Worm (Caenorhabditis elegans): ENCODE results near the gene T03G6.1.

T03G6.1 gene

DNA sequence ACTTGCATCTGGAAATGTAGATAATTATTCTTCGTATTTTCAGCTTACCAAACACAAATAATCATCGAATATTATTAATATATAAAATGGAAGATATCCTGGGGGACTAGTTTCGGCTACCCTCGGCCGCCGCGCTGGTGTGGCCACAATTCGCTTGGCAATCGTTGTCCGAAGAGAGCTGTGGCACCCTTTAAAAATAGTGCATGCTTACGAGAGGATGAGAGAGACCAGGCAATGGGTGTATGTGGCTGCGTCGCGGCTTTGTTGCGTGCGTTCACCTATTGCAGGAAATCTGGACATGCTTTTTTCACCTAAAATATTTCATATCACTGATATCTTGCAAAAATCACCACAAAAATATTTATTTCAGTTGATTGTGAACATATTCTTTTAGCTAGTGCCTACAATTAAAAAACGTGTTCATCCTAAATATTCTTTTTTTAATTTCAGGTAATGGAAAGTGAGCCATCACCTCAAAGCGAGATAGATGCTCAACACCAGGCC is 35.3 kb upstream of the T03G6.1 start, which contains the start of the genes ccd-5 and F52H2.1:
Gene ccd-5, minus strand, starts transcription at position 8 of the 504 bp plus-strand sequence.
Gene F52H2.1, plus strand, starts transcription at position 454 of the 504 bp plus-strand sequence.
- TF ChIP-seq mdl-1 (tag; optimal IDR thresholded peaks at IDR 0.05) (no peak), nhr-71 (tag; optimal IDR thresholded peaks at IDR 0.05) (peak; percentile 14), nhr-20 (tag; optimal IDR thresholded peaks at IDR 0.05) (no peak), snu-23 (GFP tag; optimal IDR thresholded peaks at IDR 0.05) (peak; percentile 20), lin-14 (GFP tag; optimal IDR thresholded peaks at IDR 0.05) (peak; percentile 71), skn-1 (tag; optimal IDR thresholded peaks at IDR 0.05) (peak; percentile 78), egl-13 (tag; optimal IDR thresholded peaks at IDR 0.05) (no peak), nhr-237 (tag; optimal IDR thresholded peaks at IDR 0.05) (no peak), tbx-2 (tag; optimal IDR thresholded peaks at IDR 0.05) (no peak), elt-2 (tag; optimal IDR thresholded peaks at IDR 0.05) (no peak), nhr-12 (tag; optimal IDR thresholded peaks at IDR 0.05) (no peak), lin-35 (GFP tag; optimal IDR thresholded peaks at IDR 0.05) (no peak), ceh-90 (tag; optimal IDR thresholded peaks at IDR 0.05) (no peak), tlp-1 (tag; optimal IDR thresholded peaks at IDR 0.05) (no peak), fos-1 (tag; optimal IDR thresholded peaks at IDR 0.05) (no peak), ceh-82 (tag; optimal IDR thresholded peaks at IDR 0.05) (peak in 1 of 3 experiments; percentile 53), nhr-90 (tag; optimal IDR thresholded peaks at IDR 0.05; ENCODE audit: poor library complexity) (no peak), fkh-4 (tag; optimal IDR thresholded peaks at IDR 0.05; ENCODE audit: borderline replicate concordance) (no peak), rnt-1 (tag; optimal IDR thresholded peaks at IDR 0.05) (peak; percentile 52), ces-1 (GFP tag; optimal IDR thresholded peaks at IDR 0.05) (no peak), fkh-8 (tag; optimal IDR thresholded peaks at IDR 0.05) (peak; percentile 56), sox-4 (tag; optimal IDR thresholded peaks at IDR 0.05) (no peak), lin-15B (tag; optimal IDR thresholded peaks at IDR 0.05) (no peak), lsy-2 (tag; optimal IDR thresholded peaks at IDR 0.05) (peak in 1 of 2 experiments; percentile 33), unc-62 (GFP tag; optimal IDR thresholded peaks at IDR 0.05) (no peak), nhr-47 (tag; optimal IDR thresholded peaks at IDR 0.05) (peak; percentile 25), F16B12.6 (tag; optimal IDR thresholded peaks at IDR 0.05) (no peak), ets-5 (GFP tag; IDR thresholded peaks at IDR 0.05) (no peak)

DNA sequence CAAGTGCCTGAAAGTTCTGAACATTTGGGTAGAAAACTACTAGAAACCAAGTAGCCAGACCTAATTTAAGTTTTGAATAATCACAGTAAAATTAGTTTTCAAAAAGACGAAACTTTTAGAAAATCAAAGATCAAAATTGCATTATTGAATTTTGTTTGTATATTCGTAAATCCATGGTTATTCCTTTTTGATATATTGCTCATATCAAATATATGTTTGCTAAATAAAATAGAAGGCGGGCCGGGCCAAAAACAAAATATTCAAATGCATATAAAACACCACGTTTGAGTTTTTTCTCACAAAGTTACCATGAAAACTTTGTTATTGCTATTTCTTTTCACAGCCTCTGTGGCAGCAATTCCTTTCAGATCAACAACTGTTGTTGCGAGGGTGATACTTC is 30.6 kb upstream of the T03G6.1 start, which contains the start of gene ttr-42:
Gene ttr-42, plus strand, starts transcription at position 301 of the 400 bp plus-strand sequence.
- TF ChIP-seq sptf-1 (tag; optimal IDR thresholded peaks at IDR 0.05) (no peak), elt-3 (tag; optimal IDR thresholded peaks at IDR 0.05) (no peak), mab-9 (GFP tag; IDR thresholded peaks at IDR 0.05) (no peak), fkh-8 (tag; optimal IDR thresholded peaks at IDR 0.05) (no peak), C04F5.9 (tag; optimal IDR thresholded peaks at IDR 0.05) (no peak), efl-3 (GFP tag; optimal IDR thresholded peaks at IDR 0.05) (no peak), lir-3 (tag; optimal IDR thresholded peaks at IDR 0.05; ENCODE audit: poor library complexity) (no peak), nhr-12 (tag; optimal IDR thresholded peaks at IDR 0.05) (no peak), C16A3.4 (tag; optimal IDR thresholded peaks at IDR 0.05) (no peak), hlh-17 (GFP tag; optimal IDR thresholded peaks at IDR 0.05; ENCODE audit: borderline replicate concordance) (no peak), snpc-4 (tag; optimal IDR thresholded peaks at IDR 0.05) (no peak), fkh-10 (GFP tag; optimal IDR thresholded peaks at IDR 0.05) (no peak), nhr-11 (tag; optimal IDR thresholded peaks at IDR 0.05) (no peak)

DNA sequence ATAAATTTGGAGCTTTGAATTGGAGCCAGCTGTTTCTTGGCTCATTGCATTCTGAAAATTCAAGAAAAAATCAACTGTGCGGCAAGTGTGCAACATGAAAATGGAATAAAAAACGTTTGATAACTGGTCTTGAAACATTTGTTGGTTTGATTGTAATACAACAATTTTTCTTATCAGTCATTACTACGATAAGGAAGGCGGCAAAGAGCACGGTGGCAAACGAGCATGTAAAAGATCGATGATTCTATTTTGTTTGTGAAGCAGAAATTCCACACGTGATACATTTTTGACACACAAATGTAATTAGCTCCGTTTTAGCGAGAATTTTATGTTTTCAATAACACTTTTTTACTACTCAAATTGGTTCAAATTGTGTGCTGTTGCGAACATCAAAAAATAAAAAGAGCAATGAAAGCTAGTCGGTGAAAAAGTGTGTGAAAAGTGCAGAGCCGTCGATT is 27.5 kb upstream of the T03G6.1 start, which contains the start of gene H01M10.1:
Gene H01M10.1, minus strand, starts transcription at position 51 of the 458 bp plus-strand sequence.
- TF ChIP-seq nhr-71 (tag; optimal IDR thresholded peaks at IDR 0.05): peak; percentile 34
- TF ChIP-seq pqm-1 (tag; optimal IDR thresholded peaks at IDR 0.05): peak; percentile 20
- no peak for TF ChIP-seq sup-37 (GFP tag; optimal IDR thresholded peaks at IDR 0.05)
- TF ChIP-seq mdl-1 (tag; optimal IDR thresholded peaks at IDR 0.05): peak in 1 of 2 experiments; percentile 4
- no peak for TF ChIP-seq ceh-90 (tag; optimal IDR thresholded peaks at IDR 0.05)
- peak in 1 of 2 experiments; percentile 26 for TF ChIP-seq lin-35 (GFP tag; optimal IDR thresholded peaks at IDR 0.05)
- no peak for TF ChIP-seq nhr-84 (tag; optimal IDR thresholded peaks at IDR 0.05)
- TF ChIP-seq lin-13 (GFP tag; optimal IDR thresholded peaks at IDR 0.05): no peak
- peak; percentile 94 for TF ChIP-seq elt-2 (tag; optimal IDR thresholded peaks at IDR 0.05)
- TF ChIP-seq C16A3.4 (tag; optimal IDR thresholded peaks at IDR 0.05): no peak
- no peak for TF ChIP-seq irx-1 (tag; optimal IDR thresholded peaks at IDR 0.05)
- no peak for TF ChIP-seq vab-15 (tag; optimal IDR thresholded peaks at IDR 0.05)
- TF ChIP-seq lin-14 (GFP tag; optimal IDR thresholded peaks at IDR 0.05): peak; percentile 9
- peak in 1 of 2 experiments; percentile 5 for TF ChIP-seq lsy-2 (tag; optimal IDR thresholded peaks at IDR 0.05)
- TF ChIP-seq ceh-88 (GFP tag; IDR thresholded peaks at IDR 0.05): no peak
- TF ChIP-seq nhr-20 (tag; optimal IDR thresholded peaks at IDR 0.05): peak; percentile 31
